Fruit fly (Drosophila melanogaster) whole organism, embryonic: ENCODE data around the gene ArfGAP1.
A peak's percentile ranks its signal among the peaks of the same experiment; 100 is the strongest.

Experiments used
- ATbp ChIP-seq: fragments of 200-800 bp; sonication (Bioruptor generic); optimal IDR thresholded peaks from 2 replicates; lab custom pipeline; 2017; ENCODE audit warnings: missing biosample characterization, mild to moderate bottlenecking, missing genetic modification characterization, missing genetic modification reagents
- Ada2b ChIP-seq: fragments of 200-800 bp; sonication (Bioruptor generic); IDR thresholded peaks from 2 replicates; pipeline ENCODE4 v1.3.6; 2022; ENCODE audit warnings: missing biosample characterization, missing genetic modification characterization
- Adf1 ChIP-seq: fragments of 200-800 bp; sonication (Bioruptor generic); IDR thresholded peaks from 2 replicates; pipeline ENCODE4 v1.3.6; 2022; ENCODE audit warnings: missing biosample characterization, missing genetic modification characterization
- Aef1 ChIP-seq: fragments of 200-800 bp; sonication (Bioruptor generic); IDR thresholded peaks from 3 replicates; pipeline ENCODE4 v1.3.6; 2022; ENCODE audit warnings: missing biosample characterization, missing genetic modification characterization
- CG11560 ChIP-seq: fragments of 200-800 bp; sonication (Bioruptor generic); IDR thresholded peaks from 3 replicates; pipeline ENCODE4 v1.3.6; 2022; ENCODE audit warnings: missing biosample characterization, missing genetic modification characterization
- CG1603 ChIP-seq: fragments of 200-800 bp; sonication (Bioruptor generic); optimal IDR thresholded peaks from 2 replicates; lab custom pipeline; 2019; ENCODE audit warnings: missing biosample characterization, mild to moderate bottlenecking, missing genetic modification characterization, moderate library complexity
- CG17361 ChIP-seq: fragments of 200-800 bp; sonication (Bioruptor generic); IDR thresholded peaks from 3 replicates; pipeline ENCODE4 v1.3.6; 2022; ENCODE audit warnings: missing biosample characterization, missing genetic modification characterization
- CG2678 ChIP-seq: fragments of 200-800 bp; sonication (Bioruptor generic); optimal IDR thresholded peaks from 3 replicates; lab custom pipeline; 2019; ENCODE audit warnings: missing biosample characterization, mild to moderate bottlenecking, missing genetic modification characterization, moderate library complexity
- CG34224 ChIP-seq: fragments of 200-800 bp; sonication (Bioruptor generic); IDR thresholded peaks from 3 replicates; pipeline ENCODE4 v1.3.6; 2022; ENCODE audit warnings: missing biosample characterization, missing genetic modification characterization; ENCODE audit not compliant: partially characterized antibody
- CG34376 ChIP-seq: fragments of 200-800 bp; sonication (Bioruptor generic); optimal IDR thresholded peaks from 2 replicates; lab custom pipeline; 2018; ENCODE audit warnings: missing biosample characterization, mild to moderate bottlenecking, missing genetic modification characterization
- CG43689 ChIP-seq: fragments of 200-800 bp; sonication (Bioruptor generic); IDR thresholded peaks from 2 replicates; pipeline ENCODE4 v1.3.6; 2022; ENCODE audit warnings: missing biosample characterization, missing genetic modification characterization
- CG6791 ChIP-seq: fragments of 200-800 bp; sonication (Bioruptor generic); IDR thresholded peaks from 3 replicates; pipeline ENCODE4 v1.3.6; 2022; ENCODE audit warnings: missing biosample characterization, missing genetic modification characterization; ENCODE audit not compliant: partially characterized antibody
- CG7745 ChIP-seq: fragments of 200-800 bp; sonication (Bioruptor generic); optimal IDR thresholded peaks from 2 replicates; lab custom pipeline; 2018; ENCODE audit warnings: missing biosample characterization, mild to moderate bottlenecking, missing genetic modification characterization, moderate library complexity
- CG8944 ChIP-seq: fragments of 200-800 bp; sonication (Bioruptor generic); optimal IDR thresholded peaks from 3 replicates; lab custom pipeline; 2016; ENCODE audit warnings: missing biosample characterization, missing genetic modification characterization
- CG9215 ChIP-seq: fragments of 200-800 bp; sonication (Bioruptor generic); IDR thresholded peaks from 2 replicates; pipeline ENCODE4 v1.3.6; 2022; ENCODE audit warnings: missing biosample characterization, missing genetic modification characterization
- CG9727 ChIP-seq: fragments of 200-800 bp; sonication (Bioruptor generic); optimal IDR thresholded peaks from 3 replicates; lab custom pipeline; 2017; ENCODE audit warnings: missing biosample characterization, mild to moderate bottlenecking, missing genetic modification characterization
- CG9797 ChIP-seq: fragments of 200-800 bp; sonication (Bioruptor generic); optimal IDR thresholded peaks from 3 replicates; lab custom pipeline; 2018; ENCODE audit warnings: missing biosample characterization, mild to moderate bottlenecking, missing genetic modification characterization
- Camta ChIP-seq: fragments of 200-800 bp; sonication (Bioruptor generic); optimal IDR thresholded peaks from 2 replicates; lab custom pipeline; 2016; ENCODE audit warnings: missing biosample characterization, missing genetic modification characterization
- Dek ChIP-seq: fragments of 200-800 bp; sonication (Bioruptor generic); optimal IDR thresholded peaks from 3 replicates; lab custom pipeline; 2019; ENCODE audit warnings: missing biosample characterization, mild to moderate bottlenecking, missing genetic modification characterization, moderate library complexity
- Dp ChIP-seq: fragments of 200-800 bp; sonication (Bioruptor generic); optimal IDR thresholded peaks from 2 replicates; lab custom pipeline; 2018; ENCODE audit warnings: missing biosample characterization, mild to moderate bottlenecking, missing genetic modification characterization, moderate library complexity
- Drgx ChIP-seq: fragments of 200-800 bp; sonication (Bioruptor generic); IDR thresholded peaks from 2 replicates; pipeline ENCODE4 v1.3.6; 2022; ENCODE audit warnings: missing biosample characterization, missing genetic modification characterization
- ERR ChIP-seq: fragments of 200-800 bp; sonication (Bioruptor generic); optimal IDR thresholded peaks from 2 replicates; lab custom pipeline; 2016; ENCODE audit warnings: missing biosample characterization, missing genetic modification characterization
- Gug ChIP-seq: fragments of 200-800 bp; sonication (Bioruptor generic); IDR thresholded peaks from 4 replicates; pipeline ENCODE4 v1.3.6; 2022; ENCODE audit warnings: missing biosample characterization, missing genetic modification characterization
- Hmr ChIP-seq: fragments of 200-800 bp; sonication (Bioruptor generic); optimal IDR thresholded peaks from 3 replicates; lab custom pipeline; 2017; ENCODE audit warnings: mild to moderate bottlenecking, missing biosample characterization, missing genetic modification reagents, missing genetic modification characterization
- Jarid2 ChIP-seq: fragments of 200-800 bp; sonication (Bioruptor generic); optimal IDR thresholded peaks from 3 replicates; lab custom pipeline; 2017; ENCODE audit warnings: mild to moderate bottlenecking, missing biosample characterization, missing genetic modification reagents, missing genetic modification characterization
- Med ChIP-seq: fragments of 200-800 bp; sonication (Bioruptor generic); peaks from one replicate; lab custom pipeline; 2016; ENCODE audit warnings: missing biosample characterization, missing genetic modification characterization, mild to moderate bottlenecking, inconsistent platforms, moderate library complexity
- Opbp ChIP-seq: fragments of 200-800 bp; sonication (Bioruptor generic); IDR thresholded peaks from 3 replicates; pipeline ENCODE4 v1.3.6; 2022; ENCODE audit warnings: missing biosample characterization, missing genetic modification characterization; ENCODE audit not compliant: partially characterized antibody
- PHDP ChIP-seq: fragments of 200-800 bp; sonication (Bioruptor generic); optimal IDR thresholded peaks from 3 replicates; lab custom pipeline; 2018; ENCODE audit warnings: missing biosample characterization, mild to moderate bottlenecking, missing genetic modification characterization, moderate library complexity
- Rfx ChIP-seq: fragments of 200-800 bp; sonication (Bioruptor generic); IDR thresholded peaks from 2 replicates; pipeline ENCODE4 v1.3.6; 2022; ENCODE audit warnings: missing biosample characterization, missing genetic modification characterization
- Sin3A ChIP-seq: fragments of >200 bp; optimal IDR thresholded peaks from 2 replicates; lab custom pipeline; 2018
- Sry-β ChIP-seq: fragments of 200-800 bp; sonication (Bioruptor generic); optimal IDR thresholded peaks from 2 replicates; lab custom pipeline; 2018; ENCODE audit warnings: missing biosample characterization, mild to moderate bottlenecking, missing genetic modification characterization, moderate library complexity
- Xbp1 ChIP-seq: fragments of 200-800 bp; sonication (Bioruptor generic); optimal IDR thresholded peaks from 3 replicates; lab custom pipeline; 2016; ENCODE audit warnings: missing biosample characterization, mild to moderate bottlenecking, missing genetic modification characterization
- bcd ChIP-seq: fragments of 200-800 bp; sonication (Bioruptor generic); optimal IDR thresholded peaks from 2 replicates; lab custom pipeline; 2017; ENCODE audit warnings: missing biosample characterization, mild to moderate bottlenecking, missing genetic modification characterization
- cad ChIP-seq: fragments of >200 bp; optimal IDR thresholded peaks from 2 replicates; lab custom pipeline; 2017; ENCODE audit warnings: missing biosample characterization, missing genetic modification characterization
- chn ChIP-seq: fragments of 200-800 bp; sonication (Bioruptor generic); optimal IDR thresholded peaks from 2 replicates; lab custom pipeline; 2016; ENCODE audit warnings: missing biosample characterization, missing genetic modification characterization
- cwo ChIP-seq: fragments of 200-800 bp; sonication (Bioruptor generic); optimal IDR thresholded peaks from 3 replicates; lab custom pipeline; 2017; ENCODE audit warnings: missing biosample characterization, missing genetic modification characterization, mild to moderate bottlenecking, moderate library complexity, missing genetic modification reagents
- en ChIP-seq: fragments of 200-800 bp; sonication (Bioruptor generic); optimal IDR thresholded peaks from 2 replicates; lab custom pipeline; 2016; ENCODE audit warnings: missing biosample characterization, missing genetic modification characterization
- hkb ChIP-seq, 2 experiments: fragments of 200-800 bp in 1 of 2; fragments of >200 bp in 1 of 2; sonication (Bioruptor generic) in 1 of 2; IDR thresholded peaks in 1 of 2; optimal IDR thresholded peaks in 1 of 2; 2 replicates each; pipeline versions ENCODE4 v1.3.6 to Lab custom; 2017 to 2022; ENCODE audit warnings: missing biosample characterization in 1 of 2, missing genetic modification characterization in 1 of 2
- klu ChIP-seq: fragments of 200-800 bp; sonication (Bioruptor generic); IDR thresholded peaks from 2 replicates; pipeline ENCODE4 v1.3.6; 2022; ENCODE audit warnings: missing biosample characterization, missing genetic modification characterization
- lab ChIP-seq: fragments of 200-800 bp; sonication (Bioruptor generic); optimal IDR thresholded peaks from 3 replicates; lab custom pipeline; 2017; ENCODE audit warnings: missing biosample characterization, missing genetic modification characterization, mild to moderate bottlenecking, moderate library complexity, missing genetic modification reagents
- nom ChIP-seq: fragments of 200-800 bp; sonication (Bioruptor generic); optimal IDR thresholded peaks from 2 replicates; lab custom pipeline; 2017; ENCODE audit warnings: missing biosample characterization, missing genetic modification characterization, mild to moderate bottlenecking, moderate library complexity, missing genetic modification reagents
- p53 ChIP-seq: fragments of 200-800 bp; sonication (Bioruptor generic); optimal IDR thresholded peaks from 2 replicates; lab custom pipeline; 2016; ENCODE audit warnings: missing biosample characterization, missing genetic modification characterization
- pnt ChIP-seq: fragments of 200-800 bp; sonication (Bioruptor generic); optimal IDR thresholded peaks from 3 replicates; lab custom pipeline; 2016; ENCODE audit warnings: missing biosample characterization, missing genetic modification characterization
- sqz ChIP-seq: fragments of 200-800 bp; sonication (Bioruptor generic); optimal IDR thresholded peaks from 3 replicates; lab custom pipeline; 2018; ENCODE audit warnings: missing biosample characterization, mild to moderate bottlenecking, missing genetic modification characterization
- ttk ChIP-seq: fragments of 200-800 bp; sonication (Bioruptor generic); IDR thresholded peaks from 2 replicates; pipeline ENCODE4 v2.1.2; 2022; ENCODE audit warnings: missing biosample characterization, missing genetic modification characterization
- unpg ChIP-seq: fragments of 200-800 bp; sonication (Bioruptor generic); optimal IDR thresholded peaks from 3 replicates; lab custom pipeline; 2018; ENCODE audit warnings: missing biosample characterization, mild to moderate bottlenecking, missing genetic modification characterization, moderate library complexity
- vnd ChIP-seq: fragments of 200-800 bp; sonication (Bioruptor generic); IDR thresholded peaks from 3 replicates; pipeline ENCODE4 v1.3.6; 2022; ENCODE audit warnings: missing biosample characterization, missing genetic modification characterization; ENCODE audit not compliant: partially characterized antibody
- wdn ChIP-seq: fragments of 200-800 bp; sonication (Bioruptor generic); IDR thresholded peaks from 2 replicates; pipeline ENCODE4 v1.3.6; 2022; ENCODE audit warnings: missing biosample characterization, missing genetic modification characterization

The ArfGAP1 gene

DNA sequence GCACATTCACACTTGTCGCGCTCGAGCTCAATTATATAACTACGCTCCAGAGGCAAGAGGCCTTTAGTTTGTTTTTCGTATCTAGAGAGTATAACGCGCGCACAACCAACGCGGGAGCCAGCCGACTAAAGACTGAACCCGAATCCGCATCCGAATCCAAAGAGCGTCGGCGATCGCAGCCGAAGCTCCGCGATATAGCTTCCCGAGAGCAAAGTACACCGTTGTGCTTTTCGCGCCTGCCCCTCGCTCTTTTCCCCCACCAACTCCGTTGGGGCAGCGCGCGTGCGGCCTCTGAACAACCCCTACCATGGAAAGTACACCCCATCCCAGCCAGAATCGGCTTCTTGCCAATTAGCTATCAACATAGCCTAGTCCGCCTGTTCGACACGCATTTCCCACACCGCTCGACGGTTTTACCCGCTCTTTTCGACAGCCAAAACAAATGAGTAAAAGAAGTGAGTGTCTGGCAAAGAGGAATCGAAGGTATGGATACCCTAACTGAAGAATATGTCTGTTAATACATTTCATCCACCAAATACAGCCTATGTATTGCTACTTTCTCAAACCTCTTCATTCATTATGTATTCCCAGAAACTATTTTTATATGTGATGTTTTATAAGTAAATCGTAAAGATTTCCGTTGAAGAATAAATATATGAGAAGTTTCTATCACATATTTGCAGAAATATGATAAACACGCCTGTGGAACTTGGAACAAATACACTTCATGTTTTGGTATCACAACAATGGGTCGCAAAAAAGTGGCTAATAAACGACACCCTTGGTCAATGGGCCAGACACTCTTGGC lies 8.7 kb downstream of the ArfGAP1 start (continued):
- TF ChIP-seq Med (peak; percentile 88), CG43689 (0 out of 2 replicates have a peak, but pooled peaks have one; percentile 7), Sry-β (no peak), ttk (peak; percentile 95), cad (GFP tag; lab: Kevin White, UChicago) (no peak), Xbp1 (GFP tag; lab: Kevin White, UChicago) (no peak), wdn (GFP tag; lab: Robert Waterston, UW) (0 out of 2 replicates have a peak, but pooled peaks have one; percentile 26), Dek (peak; percentile 29), vnd (no peak), Sin3A (lab: Kevin White, UChicago) (no peak), CG1603 (tag; lab: Kevin White, UChicago) (peak; percentile 15), cwo (GFP tag; lab: Kevin White, UChicago) (peak; percentile 84), PHDP (tag; lab: Kevin White, UChicago) (peak; percentile 4), pnt (GFP tag; lab: Kevin White, UChicago) (no peak), CG9727 (peak; percentile 16), Dp (GFP tag; lab: Kevin White, UChicago) (no peak), CG9797 (no peak), Hmr (peak; percentile 66), Aef1 (GFP tag; lab: Robert Waterston, UW) (no peak; the same call in 2 of the 3 replicates), klu (GFP tag; lab: Robert Waterston, UW) (no peak), Rfx (peak; percentile 43; the same call in 1 of the 2 replicates), Camta (GFP tag; lab: Kevin White, UChicago) (peak; percentile 26), CG34376 (GFP tag; lab: Kevin White, UChicago) (peak; percentile 88), CG34224 (peak; percentile 43; the same call in 1 of the 3 replicates), CG6791 (no peak), sqz (GFP tag; lab: Kevin White, UChicago) (no peak), Jarid2 (GFP tag; lab: Kevin White, UChicago) (peak; percentile 91), bcd (peak; percentile 9), Gug (GFP tag; lab: Robert Waterston, UW) (no peak), CG11560 (tag; lab: Robert Waterston, UW) (no peak), Opbp (GFP tag; lab: Robert Waterston, UW) (peak; percentile 32; the same call in 1 of the 3 replicates), chn (GFP tag; lab: Kevin White, UChicago) (no peak), en (GFP tag; lab: Kevin White, UChicago) (no peak), p53 (GFP tag; lab: Kevin White, UChicago) (no peak), CG9215 (GFP tag; lab: Robert Waterston, UW) (peak; percentile 63), CG8944 (no peak), lab (peak; percentile 77), unpg (GFP tag; lab: Kevin White, UChicago) (no peak), ATbp (no peak), hkb (optimal IDR thresholded peaks at IDR 0.05; lab: Kevin White, UChicago) (no peak), hkb (GFP tag; IDR thresholded peaks at IDR 0.05; lab: Robert Waterston, UW) (peak; percentile 76), Ada2b (no peak), Drgx (peak; percentile 90), CG2678 (peak; percentile 61), ERR (GFP tag; lab: Kevin White, UChicago) (peak; percentile 88), CG7745 (tag; lab: Kevin White, UChicago) (no peak), CG17361 (GFP tag; lab: Robert Waterston, UW) (peak; percentile 27; the same call in 1 of the 3 replicates), Adf1 (GFP tag; lab: Robert Waterston, UW) (peak; percentile 80), nom (peak; percentile 100)
